Fruit fly (Drosophila melanogaster): ENCODE data around the gene CG32086.
A peak's percentile ranks its signal among the peaks of the same experiment; 100 is the strongest.

CG32086 gene

dm6 chr3L:11551949-11552348, 31.9 kb downstream of the CG32086 start (continued):
- peak; percentile 87 for TF ChIP-seq sens (GFP tag)
- no peak for TF ChIP-seq Sry-δ (GFP tag; optimal IDR thresholded peaks at IDR 0.05)
- 0 out of 4 replicates have a peak, but pooled peaks have one; percentile 4 for TF ChIP-seq Gug (GFP tag; IDR thresholded peaks at IDR 0.05)
- no peak for TF ChIP-seq CG6683 (GFP tag; optimal IDR thresholded peaks at IDR 0.05)
- TF ChIP-seq CG10321 (GFP tag; IDR thresholded peaks at IDR 0.05) = no peak
- TF ChIP-seq zen2 (GFP tag; IDR thresholded peaks at IDR 0.05; ENCODE audit: partially characterized antibody) = no peak
- TF ChIP-seq Hr3 (GFP tag; optimal IDR thresholded peaks at IDR 0.05) = peak; percentile 20
- peak; percentile 29; the same call in 1 of the 3 replicates for TF ChIP-seq CG34422 (GFP tag; IDR thresholded peaks at IDR 0.05)
- peak; percentile 72 for TF ChIP-seq CG2712 (tag; optimal IDR thresholded peaks at IDR 0.05)
- TF ChIP-seq cg (GFP tag; optimal IDR thresholded peaks at IDR 0.05) = no peak
- TF ChIP-seq Hr51 (GFP tag; optimal IDR thresholded peaks at IDR 0.05) = peak in 1 of 2 experiments; percentile 20
- TF ChIP-seq vnd (GFP tag; IDR thresholded peaks at IDR 0.05; ENCODE audit: partially characterized antibody) = 0 out of 3 replicates have a peak, but pooled peaks have one; percentile 19
- TF ChIP-seq lilli (GFP tag; optimal IDR thresholded peaks at IDR 0.05) = no peak
- TF ChIP-seq Ptx1 (GFP tag; IDR thresholded peaks at IDR 0.05) = peak; percentile 39; the same call in 1 of the 2 replicates
- peak; percentile 32 for TF ChIP-seq tin (GFP tag; optimal IDR thresholded peaks at IDR 0.05)
- 0 out of 2 replicates have a peak, but pooled peaks have one; percentile 24 for TF ChIP-seq ranshi (GFP tag; IDR thresholded peaks at IDR 0.05)
- TF ChIP-seq Bdp1 (GFP tag; optimal IDR thresholded peaks at IDR 0.05) = no peak
- TF ChIP-seq CG12744 (GFP tag; optimal IDR thresholded peaks at IDR 0.05) = no peak
- peak; percentile 27 for TF ChIP-seq CG12219 (GFP tag; optimal IDR thresholded peaks at IDR 0.05)
- TF ChIP-seq CG6854 (GFP tag; optimal IDR thresholded peaks at IDR 0.05) = no peak
- no peak for TF ChIP-seq dm (GFP tag; optimal IDR thresholded peaks at IDR 0.05)
- TF ChIP-seq CG32767 (GFP tag; IDR thresholded peaks at IDR 0.05) = 0 out of 2 replicates have a peak, but pooled peaks have one; percentile 35
- no peak for TF ChIP-seq CG10431 (GFP tag; optimal IDR thresholded peaks at IDR 0.05)
- peak; percentile 12 for TF ChIP-seq bcd (GFP tag; optimal IDR thresholded peaks at IDR 0.05)
- peak; percentile 46 for TF ChIP-seq CG2678 (tag; optimal IDR thresholded peaks at IDR 0.05)
- TF ChIP-seq PHDP (tag; optimal IDR thresholded peaks at IDR 0.05) = peak; percentile 36
- no peak; the same call in 1 of the 2 replicates for TF ChIP-seq CG32532 (GFP tag; IDR thresholded peaks at IDR 0.05)
- no peak for TF ChIP-seq CG11247 (GFP tag; IDR thresholded peaks at IDR 0.05)
- peak; percentile 9 for TF ChIP-seq Sox100B (GFP tag; optimal IDR thresholded peaks at IDR 0.05)
- TF ChIP-seq disco-r (GFP tag; optimal IDR thresholded peaks at IDR 0.05) = no peak
- TF ChIP-seq Xrp1 (GFP tag; IDR thresholded peaks at IDR 0.05) = peak; percentile 82
- TF ChIP-seq H2.0 (GFP tag; IDR thresholded peaks at IDR 0.05) = 0 out of 2 replicates have a peak, but pooled peaks have one; percentile 26
- TF ChIP-seq CG31441 (GFP tag; IDR thresholded peaks at IDR 0.05) = 0 out of 2 replicates have a peak, but pooled peaks have one; percentile 46
- no peak for TF ChIP-seq CG7786 (GFP tag; optimal IDR thresholded peaks at IDR 0.05)
- no peak for TF ChIP-seq Trl (optimal IDR thresholded peaks at IDR 0.05)
- no peak for TF ChIP-seq Trl (GFP tag; optimal IDR thresholded peaks at IDR 0.05)
- no peak for TF ChIP-seq br (optimal IDR thresholded peaks at IDR 0.05)
- TF ChIP-seq chinmo (GFP tag; IDR thresholded peaks at IDR 0.05; ENCODE audit: partially characterized antibody) = no peak
- TF ChIP-seq CG7357 (GFP tag; IDR thresholded peaks at IDR 0.05) = no peak
- TF ChIP-seq grau (tag; optimal IDR thresholded peaks at IDR 0.05) = peak; percentile 40
- TF ChIP-seq CG14667 (GFP tag; IDR thresholded peaks at IDR 0.05) = no peak
- TF ChIP-seq Blimp-1 (GFP tag; optimal IDR thresholded peaks at IDR 0.05) = peak; percentile 68
- TF ChIP-seq CG32772 (GFP tag; IDR thresholded peaks at IDR 0.05) = no peak
- TF ChIP-seq CG16815 (GFP tag; optimal IDR thresholded peaks at IDR 0.05) = peak; percentile 3
- TF ChIP-seq CG10267 (tag; optimal IDR thresholded peaks at IDR 0.05) = peak; percentile 36
- peak; percentile 31 for TF ChIP-seq Xbp1 (GFP tag; optimal IDR thresholded peaks at IDR 0.05)
- TF ChIP-seq Dll (GFP tag; IDR thresholded peaks at IDR 0.05; ENCODE audit: partially characterized antibody) = no peak
- 0 out of 3 replicates have a peak, but pooled peaks have one; percentile 45 for TF ChIP-seq H15 (GFP tag; IDR thresholded peaks at IDR 0.05)
- peak; percentile 40 for TF ChIP-seq CG18599 (GFP tag; optimal IDR thresholded peaks at IDR 0.05)
- TF ChIP-seq CG5953 (GFP tag; IDR thresholded peaks at IDR 0.05) = no peak
- no peak for TF ChIP-seq inv (GFP tag; IDR thresholded peaks at IDR 0.05; ENCODE audit: partially characterized antibody)
